Worm (Caenorhabditis elegans): ENCODE data around the gene npp-20.

ce11 chrIV:1478649-1479048 is 17.2 kb downstream of the npp-20 start:
- TF ChIP-seq T22C8.4 (GFP tag; IDR thresholded peaks at IDR 0.05) (no peak), flt-1 (GFP tag; IDR thresholded peaks at IDR 0.05) (no peak), klf-2 (GFP tag; conservative IDR thresholded peaks at IDR 0.05) (no peak), tab-1 (GFP tag; IDR thresholded peaks at IDR 0.05) (no peak), ztf-23 (GFP tag; IDR thresholded peaks at IDR 0.05) (no peak), cog-1 (tag; optimal IDR thresholded peaks at IDR 0.05) (no peak), ztf-29 (GFP tag; IDR thresholded peaks at IDR 0.05) (no peak)

Data from whole organism, midembryonic.